Fruit fly (Drosophila melanogaster) whole organism, embryonic: Measurements from ENCODE around the gene CG10353.

Source experiments
- Bdp1 ChIP-seq: fragments of 200-800 bp; sonication (Bioruptor generic); optimal IDR thresholded peaks from 3 replicates; lab custom pipeline; 2016; ENCODE audit warnings: missing biosample characterization, missing genetic modification characterization
- CG10274 ChIP-seq: fragments of 200-800 bp; sonication (Bioruptor generic); optimal IDR thresholded peaks from 3 replicates; lab custom pipeline; 2017; ENCODE audit warnings: missing biosample characterization, mild to moderate bottlenecking, missing genetic modification characterization
- CG10543 ChIP-seq: fragments of 200-800 bp; sonication (Bioruptor generic); optimal IDR thresholded peaks from 3 replicates; lab custom pipeline; 2017; ENCODE audit warnings: missing biosample characterization, mild to moderate bottlenecking, missing genetic modification characterization, moderate library complexity
- CG10565 ChIP-seq: fragments of 200-800 bp; sonication (Bioruptor generic); optimal IDR thresholded peaks from 3 replicates; lab custom pipeline; 2016; ENCODE audit warnings: missing biosample characterization, mild to moderate bottlenecking, missing genetic modification characterization
- CG11247 ChIP-seq: fragments of 200-800 bp; sonication (Bioruptor generic); IDR thresholded peaks from 2 replicates; pipeline ENCODE4 v1.3.6; 2022; ENCODE audit warnings: missing biosample characterization, missing genetic modification characterization
- CG11504 ChIP-seq: fragments of 200-800 bp; sonication (Bioruptor generic); optimal IDR thresholded peaks from 3 replicates; lab custom pipeline; 2019; ENCODE audit warnings: missing biosample characterization, mild to moderate bottlenecking, missing genetic modification characterization, moderate library complexity
- CG11695 ChIP-seq: fragments of 200-800 bp; sonication (Bioruptor generic); IDR thresholded peaks from 3 replicates; pipeline ENCODE4 v1.3.6; 2022; ENCODE audit warnings: missing biosample characterization, missing genetic modification characterization
- CG11696 ChIP-seq: fragments of 200-800 bp; sonication (Bioruptor generic); IDR thresholded peaks from 2 replicates; pipeline ENCODE4 v1.3.6; 2022; ENCODE audit warnings: missing biosample characterization, missing genetic modification characterization
- CG13123 ChIP-seq: fragments of 200-800 bp; sonication (Bioruptor generic); optimal IDR thresholded peaks from 2 replicates; lab custom pipeline; 2016; ENCODE audit warnings: missing biosample characterization, missing genetic modification characterization
- CG14710 ChIP-seq: fragments of 200-800 bp; sonication (Bioruptor generic); optimal IDR thresholded peaks from 3 replicates; lab custom pipeline; 2019; ENCODE audit warnings: missing biosample characterization, mild to moderate bottlenecking, missing genetic modification characterization, moderate library complexity
- CG15479 ChIP-seq: fragments of 200-800 bp; sonication (Bioruptor generic); optimal IDR thresholded peaks from 3 replicates; lab custom pipeline; 2019; ENCODE audit warnings: missing biosample characterization, mild to moderate bottlenecking, missing genetic modification characterization, moderate library complexity
- CG15601 ChIP-seq: fragments of 200-800 bp; sonication (Bioruptor generic); optimal IDR thresholded peaks from 3 replicates; lab custom pipeline; 2019; ENCODE audit warnings: missing biosample characterization, mild to moderate bottlenecking, missing genetic modification characterization, moderate library complexity
- CG17385 ChIP-seq: fragments of 200-800 bp; sonication (Bioruptor generic); optimal IDR thresholded peaks from 3 replicates; lab custom pipeline; 2018; ENCODE audit warnings: missing biosample characterization, mild to moderate bottlenecking, missing genetic modification characterization
- CG18262 ChIP-seq: fragments of 200-800 bp; optimal IDR thresholded peaks from 3 replicates; lab custom pipeline; 2019; ENCODE audit warnings: missing biosample characterization, mild to moderate bottlenecking, missing genetic modification characterization, moderate library complexity
- CG1832 ChIP-seq: fragments of 200-800 bp; sonication (Bioruptor generic); optimal IDR thresholded peaks from 2 replicates; lab custom pipeline; 2017; ENCODE audit warnings: missing biosample characterization, mild to moderate bottlenecking, missing genetic modification characterization, inconsistent platforms
- CG18599 ChIP-seq: fragments of 200-800 bp; sonication (Bioruptor generic); optimal IDR thresholded peaks from 3 replicates; lab custom pipeline; 2017; ENCODE audit warnings: missing biosample characterization, missing genetic modification characterization, mild to moderate bottlenecking, moderate library complexity, missing genetic modification reagents
- CG2120 ChIP-seq: fragments of 200-800 bp; sonication (Bioruptor generic); optimal IDR thresholded peaks from 3 replicates; lab custom pipeline; 2016; ENCODE audit warnings: missing biosample characterization, missing genetic modification characterization
- CG31365 ChIP-seq: fragments of 200-800 bp; sonication (Bioruptor generic); optimal IDR thresholded peaks from 2 replicates; lab custom pipeline; 2018; ENCODE audit warnings: missing biosample characterization, mild to moderate bottlenecking, missing genetic modification characterization
- CG31388 ChIP-seq: fragments of 200-800 bp; sonication (Bioruptor generic); optimal IDR thresholded peaks from 2 replicates; lab custom pipeline; 2016; ENCODE audit warnings: missing biosample characterization, missing genetic modification characterization
- CG4328 ChIP-seq: fragments of 200-800 bp; sonication (Bioruptor generic); optimal IDR thresholded peaks from 3 replicates; lab custom pipeline; 2017; ENCODE audit warnings: missing biosample characterization, missing genetic modification reagents, missing genetic modification characterization
- CG5953 ChIP-seq: fragments of 200-800 bp; sonication (Bioruptor generic); IDR thresholded peaks from 2 replicates; pipeline ENCODE4 v1.3.6; 2022; ENCODE audit warnings: missing biosample characterization, missing genetic modification characterization
- CG6175 ChIP-seq: fragments of 200-800 bp; sonication (Bioruptor generic); IDR thresholded peaks from 3 replicates; pipeline ENCODE4 v1.3.6; 2022; ENCODE audit warnings: missing biosample characterization, missing genetic modification characterization
- CG9437 ChIP-seq: fragments of 200-800 bp; sonication (Bioruptor generic); optimal IDR thresholded peaks from 2 replicates; lab custom pipeline; 2018; ENCODE audit warnings: missing biosample characterization, mild to moderate bottlenecking, missing genetic modification characterization
- GATAe ChIP-seq: fragments of 200-800 bp; sonication (Bioruptor generic); conservative IDR thresholded peaks from 2 replicates; pipeline ENCODE4 v1.3.6; 2022; ENCODE audit warnings: missing biosample characterization, missing genetic modification characterization
- HLH54F ChIP-seq: fragments of 200-800 bp; sonication (Bioruptor generic); optimal IDR thresholded peaks from 3 replicates; lab custom pipeline; 2016; ENCODE audit warnings: missing biosample characterization, missing genetic modification characterization
- HmgD ChIP-seq: fragments of 200-800 bp; sonication (Bioruptor generic); optimal IDR thresholded peaks from 3 replicates; lab custom pipeline; 2016; ENCODE audit warnings: missing biosample characterization, missing genetic modification characterization
- Hmr ChIP-seq: fragments of 200-800 bp; sonication (Bioruptor generic); optimal IDR thresholded peaks from 3 replicates; lab custom pipeline; 2017; ENCODE audit warnings: mild to moderate bottlenecking, missing biosample characterization, missing genetic modification reagents, missing genetic modification characterization
- Hr3 ChIP-seq: fragments of 200-800 bp; sonication (Bioruptor generic); optimal IDR thresholded peaks from 3 replicates; lab custom pipeline; 2016; ENCODE audit warnings: missing biosample characterization, missing genetic modification characterization
- Hsf ChIP-seq: fragments of 200-800 bp; sonication (Bioruptor generic); optimal IDR thresholded peaks from 3 replicates; lab custom pipeline; 2016; ENCODE audit warnings: missing biosample characterization, missing genetic modification characterization
- Jarid2 ChIP-seq: fragments of 200-800 bp; sonication (Bioruptor generic); optimal IDR thresholded peaks from 3 replicates; lab custom pipeline; 2017; ENCODE audit warnings: mild to moderate bottlenecking, missing biosample characterization, missing genetic modification reagents, missing genetic modification characterization
- Nf-YA ChIP-seq: fragments of 200-800 bp; sonication (Bioruptor generic); IDR thresholded peaks from 2 replicates; pipeline ENCODE4 v1.3.6; 2022; ENCODE audit warnings: missing biosample characterization, missing genetic modification characterization
- Ravus ChIP-seq: fragments of 200-800 bp; sonication (Bioruptor generic); IDR thresholded peaks from 2 replicates; pipeline ENCODE4 v1.3.6; 2022; ENCODE audit warnings: missing biosample characterization, missing genetic modification characterization
- Sox102F ChIP-seq: fragments of 200-800 bp; sonication (Bioruptor generic); optimal IDR thresholded peaks from 2 replicates; lab custom pipeline; 2018; ENCODE audit warnings: missing biosample characterization, mild to moderate bottlenecking, missing genetic modification characterization, moderate library complexity
- Sry-δ ChIP-seq: fragments of 200-800 bp; sonication (Bioruptor generic); optimal IDR thresholded peaks from 2 replicates; lab custom pipeline; 2016; ENCODE audit warnings: missing biosample characterization, missing genetic modification characterization
- amos ChIP-seq: fragments of 200-800 bp; sonication (Bioruptor generic); IDR thresholded peaks from 2 replicates; pipeline ENCODE4 v1.3.6; 2022; ENCODE audit warnings: missing biosample characterization, missing genetic modification characterization; ENCODE audit not compliant: partially characterized antibody
- bab2 ChIP-seq: fragments of 200-800 bp; sonication (Bioruptor generic); optimal IDR thresholded peaks from 2 replicates; lab custom pipeline; 2016; ENCODE audit warnings: missing biosample characterization, missing genetic modification characterization
- br ChIP-seq: fragments of >200 bp; optimal IDR thresholded peaks from 2 replicates; lab custom pipeline; 2017
- cg ChIP-seq: fragments of 200-800 bp; sonication (Bioruptor generic); optimal IDR thresholded peaks from 3 replicates; lab custom pipeline; 2019; ENCODE audit warnings: missing biosample characterization, mild to moderate bottlenecking, missing genetic modification characterization, moderate library complexity
- chif ChIP-seq, 2 experiments: fragments of 200-800 bp; sonication (Bioruptor generic); optimal IDR thresholded peaks; 3 replicates each; lab custom pipeline; 2016; ENCODE audit warnings: missing biosample characterization in 2 of 2, missing genetic modification characterization in 2 of 2
- croc ChIP-seq: fragments of 200-800 bp; sonication (Bioruptor generic); conservative IDR thresholded peaks from 3 replicates; pipeline ENCODE4 v1.3.6; 2022; ENCODE audit warnings: missing biosample characterization, missing genetic modification characterization
- knrl ChIP-seq: fragments of 200-800 bp; sonication (Bioruptor generic); IDR thresholded peaks from 3 replicates; pipeline ENCODE4 v1.3.6; 2022; ENCODE audit warnings: missing biosample characterization, missing genetic modification characterization; ENCODE audit not compliant: partially characterized antibody
- mam ChIP-seq: fragments of 200-800 bp; sonication (Bioruptor generic); optimal IDR thresholded peaks from 3 replicates; lab custom pipeline; 2016; ENCODE audit warnings: missing biosample characterization, missing genetic modification characterization
- oc ChIP-seq: fragments of 200-800 bp; sonication (Bioruptor generic); optimal IDR thresholded peaks from 2 replicates; lab custom pipeline; 2018; ENCODE audit warnings: missing biosample characterization, mild to moderate bottlenecking, missing genetic modification characterization, moderate library complexity
- org-1 ChIP-seq: fragments of 200-800 bp; sonication (Bioruptor generic); optimal IDR thresholded peaks from 2 replicates; lab custom pipeline; 2017; ENCODE audit warnings: missing biosample characterization, missing genetic modification characterization
- prd ChIP-seq, 3 experiments: fragments of >200 bp in 2 of 3; fragments of 200-800 bp in 1 of 3; sonication (Bioruptor generic) in 1 of 3; optimal IDR thresholded peaks in 2 of 3; IDR thresholded peaks in 1 of 3; 2 replicates in 2 of 3; 3 replicates in 1 of 3; pipeline versions ENCODE4 v1.3.6 to Lab custom; 2017 to 2022; ENCODE audit warnings: missing biosample characterization in 1 of 3, missing genetic modification characterization in 1 of 3
- psq ChIP-seq: fragments of 200-800 bp; sonication (Bioruptor generic); optimal IDR thresholded peaks from 2 replicates; lab custom pipeline; 2017; ENCODE audit warnings: missing biosample characterization, missing genetic modification characterization
- so ChIP-seq: fragments of 200-800 bp; sonication (Bioruptor generic); IDR thresholded peaks from 3 replicates; pipeline ENCODE4 v1.3.6; 2022; ENCODE audit warnings: missing biosample characterization, missing genetic modification characterization
- tgo ChIP-seq: fragments of 200-800 bp; sonication (Bioruptor generic); IDR thresholded peaks from 3 replicates; pipeline ENCODE4 v1.3.6; 2022; ENCODE audit warnings: missing biosample characterization, missing genetic modification characterization
- zen2 ChIP-seq: fragments of 200-800 bp; sonication (Bioruptor generic); IDR thresholded peaks from 3 replicates; pipeline ENCODE4 v1.3.6; 2022; ENCODE audit warnings: missing biosample characterization, missing genetic modification characterization; ENCODE audit not compliant: partially characterized antibody

CG10353 gene

dm6 chrX:11846049-11846718 is 40.8 kb downstream of the CG10353 start, which contains the start of gene CG15740 (continued):
- TF ChIP-seq CG14710 (tag; lab: Kevin White, UChicago) (no peak), CG31388 (GFP tag; lab: Kevin White, UChicago) (no peak), CG11695 (0 out of 3 replicates have a peak, but pooled peaks have one; percentile 55), CG1832 (GFP tag; lab: Kevin White, UChicago) (no peak), tgo (GFP tag; lab: Robert Waterston, UW) (peak; percentile 45; the same call in 2 of the 3 replicates), prd (optimal IDR thresholded peaks at IDR 0.05; lab: Kevin White, UChicago) (no peak), prd (GFP tag; IDR thresholded peaks at IDR 0.05; lab: Robert Waterston, UW) (peak; percentile 69; the same call in 2 of the 3 replicates), CG18262 (no peak), CG10543 (GFP tag; lab: Kevin White, UChicago) (no peak), Bdp1 (GFP tag; lab: Kevin White, UChicago) (no peak), CG4328 (GFP tag; lab: Kevin White, UChicago) (no peak), GATAe (GFP tag; lab: Robert Waterston, UW) (no peak), CG18599 (GFP tag; lab: Kevin White, UChicago) (peak; percentile 19), CG10565 (GFP tag; lab: Kevin White, UChicago) (no peak), croc (GFP tag; lab: Robert Waterston, UW) (no peak), psq (GFP tag; lab: Kevin White, UChicago) (no peak), mam (GFP tag; lab: Kevin White, UChicago) (peak; percentile 23), HLH54F (no peak), CG13123 (GFP tag; lab: Kevin White, UChicago) (no peak), oc (tag; lab: Kevin White, UChicago) (no peak), Nf-YA (peak; percentile 50; the same call in 1 of the 2 replicates), cg (no peak), Sox102F (GFP tag; lab: Kevin White, UChicago) (peak; percentile 63), CG17385 (GFP tag; lab: Kevin White, UChicago) (peak; percentile 8), Hr3 (peak; percentile 13), so (GFP tag; lab: Robert Waterston, UW) (peak; percentile 67; the same call in 1 of the 3 replicates), Jarid2 (GFP tag; lab: Kevin White, UChicago) (no peak), Sry-δ (GFP tag; lab: Kevin White, UChicago) (no peak), CG31365 (tag; lab: Kevin White, UChicago) (no peak), br (lab: Kevin White, UChicago) (no peak), CG2120 (GFP tag; lab: Kevin White, UChicago) (peak; percentile 30), chif (GFP tag; optimal IDR thresholded peaks at IDR 0.05; lab: Kevin White, UChicago) (no peak), CG11247 (GFP tag; lab: Robert Waterston, UW) (no peak), Hsf (peak; percentile 23), amos (GFP tag; lab: Robert Waterston, UW) (no peak), CG15601 (tag; lab: Kevin White, UChicago) (no peak), CG9437 (no peak), bab2 (GFP tag; lab: Kevin White, UChicago) (peak; percentile 30), org-1 (GFP tag; lab: Kevin White, UChicago) (no peak), knrl (no peak), Ravus (GFP tag; lab: Robert Waterston, UW) (no peak; the same call in 1 of the 2 replicates), zen2 (no peak), CG10274 (no peak), Hmr (GFP tag; lab: Kevin White, UChicago) (peak; percentile 17), HmgD (no peak), CG5953 (GFP tag; lab: Robert Waterston, UW) (peak; percentile 33; the same call in 1 of the 2 replicates), CG11696 (GFP tag; lab: Robert Waterston, UW) (no peak), CG6175 (GFP tag; lab: Robert Waterston, UW) (no peak), CG11504 (tag; lab: Kevin White, UChicago) (peak; percentile 73), CG15479 (GFP tag; lab: Kevin White, UChicago) (no peak)
